Worm (Caenorhabditis elegans): ENCODE measurements around the gene srx-135.

ce11 chrV:13907557-13908104, 48.6 kb downstream of the srx-135 start:
- no peak for TF ChIP-seq ama-1 (optimal IDR thresholded peaks at IDR 0.05)
- TF ChIP-seq scrt-1 (GFP tag; IDR thresholded peaks at IDR 0.05), result no peak
- no peak for TF ChIP-seq sea-1 (GFP tag; conservative IDR thresholded peaks at IDR 0.05)

Data from whole organism, early embryonic.